Worm (Caenorhabditis elegans) whole organism, L2 larva: ENCODE data around the gene ZK632.14.

Experiments
- C34F6.9 ChIP-seq: fragments of 150-350 bp; optimal IDR thresholded peaks from 2 replicates; lab custom pipeline; 2014; ENCODE audit warnings: missing biosample characterization, missing genetic modification characterization
- F13H6.1 ChIP-seq: sonication (generic microtip); optimal IDR thresholded peaks from 2 replicates; lab custom pipeline; 2016; ENCODE audit warnings: missing genetic modification characterization, missing compliant biosample characterization
- alr-1 ChIP-seq: fragments of 150-350 bp; optimal IDR thresholded peaks from 2 replicates; lab custom pipeline; 2014; ENCODE audit warnings: missing biosample characterization, missing genetic modification characterization
- aly-2 ChIP-seq: fragments of 150-350 bp; optimal IDR thresholded peaks from 2 replicates; lab custom pipeline; 2014; ENCODE audit warnings: missing biosample characterization, missing genetic modification characterization
- ceh-16 ChIP-seq: fragments of 150-350 bp; optimal IDR thresholded peaks from 2 replicates; lab custom pipeline; 2014; ENCODE audit warnings: missing biosample characterization, missing genetic modification characterization
- ceh-82 ChIP-seq: fragments of 150-350 bp; optimal IDR thresholded peaks from 2 replicates; lab custom pipeline; 2014; ENCODE audit warnings: missing biosample characterization, missing genetic modification characterization
- crh-2 ChIP-seq: sonication (generic microtip); optimal IDR thresholded peaks from 2 replicates; lab custom pipeline; 2017; ENCODE audit warnings: missing biosample characterization, missing genetic modification characterization
- dmd-4 ChIP-seq: sonication (generic microtip); optimal IDR thresholded peaks from 2 replicates; lab custom pipeline; 2017; ENCODE audit warnings: missing biosample characterization, missing genetic modification characterization
- elt-1 ChIP-seq: fragments of 150-350 bp; optimal IDR thresholded peaks from 2 replicates; lab custom pipeline; 2014; ENCODE audit warnings: missing biosample characterization, missing genetic modification characterization
- elt-3 ChIP-seq: sonication (generic microtip); optimal IDR thresholded peaks from 2 replicates; lab custom pipeline; 2017; ENCODE audit warnings: missing biosample characterization, missing genetic modification characterization
- fos-1 ChIP-seq: fragments of 150-350 bp; optimal IDR thresholded peaks from 2 replicates; lab custom pipeline; 2014; ENCODE audit warnings: missing biosample characterization, missing genetic modification characterization
- gmeb-1 ChIP-seq: fragments of 150-350 bp; optimal IDR thresholded peaks from 2 replicates; lab custom pipeline; 2014; ENCODE audit warnings: missing biosample characterization, missing genetic modification characterization
- lin-11 ChIP-seq: fragments of 150-350 bp; sonication (generic microtip); optimal IDR thresholded peaks from 2 replicates; lab custom pipeline; 2014; ENCODE audit warnings: missing biosample characterization, missing genetic modification characterization, inconsistent platforms, mixed read lengths
- lin-13 ChIP-seq: fragments of 150-350 bp; optimal IDR thresholded peaks from 2 replicates; lab custom pipeline; 2014; ENCODE audit warnings: missing biosample characterization, missing genetic modification reagents, missing genetic modification characterization
- lin-39 ChIP-seq: fragments of 150-350 bp; optimal IDR thresholded peaks from 2 replicates; lab custom pipeline; 2014; ENCODE audit warnings: missing biosample characterization, missing genetic modification reagents, missing genetic modification characterization
- lsy-2 ChIP-seq, 2 experiments: fragments of 150-350 bp in 1 of 2; sonication (generic microtip) in 1 of 2; optimal IDR thresholded peaks; 2 replicates each; lab custom pipeline; 2014 to 2017; ENCODE audit warnings: missing biosample characterization in 2 of 2, missing genetic modification characterization in 2 of 2
- mab-5 ChIP-seq: fragments of 150-350 bp; optimal IDR thresholded peaks from 2 replicates; lab custom pipeline; 2014; ENCODE audit warnings: missing biosample characterization, missing genetic modification characterization
- mbf-1 ChIP-seq: sonication (generic microtip); optimal IDR thresholded peaks from 2 replicates; lab custom pipeline; 2017; ENCODE audit warnings: missing biosample characterization, missing genetic modification characterization
- mdl-1 ChIP-seq, 2 experiments: fragments of 150-350 bp in 1 of 2; sonication (generic microtip) in 1 of 2; optimal IDR thresholded peaks; 2 replicates each; lab custom pipeline; 2017; ENCODE audit warnings: missing biosample characterization in 2 of 2, missing genetic modification characterization in 2 of 2
- nhr-10 ChIP-seq: sonication (generic microtip); optimal IDR thresholded peaks from 2 replicates; lab custom pipeline; 2017; ENCODE audit warnings: missing biosample characterization, missing genetic modification characterization
- nhr-12 ChIP-seq: fragments of 150-350 bp; optimal IDR thresholded peaks from 2 replicates; lab custom pipeline; 2014; ENCODE audit warnings: missing biosample characterization, missing genetic modification characterization
- nhr-129 ChIP-seq: fragments of 150-350 bp; optimal IDR thresholded peaks from 2 replicates; lab custom pipeline; 2014; ENCODE audit warnings: missing biosample characterization, missing genetic modification characterization
- nhr-21 ChIP-seq: fragments of 150-350 bp; optimal IDR thresholded peaks from 2 replicates; lab custom pipeline; 2014; ENCODE audit warnings: missing biosample characterization, missing genetic modification characterization
- nhr-23 ChIP-seq: fragments of 150-350 bp; optimal IDR thresholded peaks from 2 replicates; lab custom pipeline; 2014; ENCODE audit warnings: missing biosample characterization, missing genetic modification reagents, missing genetic modification characterization
- nhr-25 ChIP-seq: fragments of 150-350 bp; sonication (generic microtip); optimal IDR thresholded peaks from 3 replicates; lab custom pipeline; 2014; ENCODE audit warnings: missing biosample characterization, missing genetic modification characterization
- nhr-6 ChIP-seq: fragments of 150-350 bp; optimal IDR thresholded peaks from 2 replicates; lab custom pipeline; 2014; ENCODE audit warnings: missing biosample characterization, missing genetic modification characterization
- nhr-77 ChIP-seq: fragments of 150-350 bp; optimal IDR thresholded peaks from 2 replicates; lab custom pipeline; 2014; ENCODE audit warnings: missing biosample characterization, missing genetic modification characterization
- sem-4 ChIP-seq: fragments of 150-350 bp; optimal IDR thresholded peaks from 2 replicates; lab custom pipeline; 2014; ENCODE audit warnings: missing biosample characterization, missing genetic modification reagents, missing genetic modification characterization
- sma-3 ChIP-seq: sonication (generic microtip); optimal IDR thresholded peaks from 2 replicates; lab custom pipeline; 2016; ENCODE audit warnings: missing genetic modification reagents, missing genetic modification characterization, missing compliant biosample characterization
- sma-9 ChIP-seq, 2 experiments: fragments of 150-350 bp in 1 of 2; sonication (generic microtip) in 1 of 2; optimal IDR thresholded peaks; 2 replicates each; lab custom pipeline; 2014 to 2016; ENCODE audit warnings: missing genetic modification characterization in 2 of 2, mild to moderate bottlenecking in 1 of 2, missing biosample characterization in 1 of 2, missing compliant biosample characterization in 1 of 2, missing genetic modification reagents in 1 of 2, moderate library complexity in 1 of 2
- snpc-4 ChIP-seq: fragments of 150-350 bp; optimal IDR thresholded peaks from 2 replicates; lab custom pipeline; 2014; ENCODE audit warnings: missing biosample characterization, missing genetic modification characterization
- unc-39 ChIP-seq: fragments of 150-350 bp; optimal IDR thresholded peaks from 2 replicates; lab custom pipeline; 2014; ENCODE audit warnings: missing biosample characterization, missing genetic modification characterization
- unc-62 ChIP-seq: fragments of 150-350 bp; optimal IDR thresholded peaks from 2 replicates; lab custom pipeline; 2014; ENCODE audit warnings: missing biosample characterization, missing genetic modification reagents, missing genetic modification characterization
- ztf-1 ChIP-seq: fragments of 200-800 bp; sonication (Bioruptor generic); conservative IDR thresholded peaks from 2 replicates; pipeline ENCODE4 v1.3.6; 2022; ENCODE audit warnings: missing genetic modification characterization, missing compliant biosample characterization
- ztf-11 ChIP-seq: sonication (generic microtip); optimal IDR thresholded peaks from 2 replicates; lab custom pipeline; 2017; ENCODE audit warnings: missing biosample characterization, missing genetic modification characterization
- ztf-4 ChIP-seq: fragments of 150-350 bp; optimal IDR thresholded peaks from 2 replicates; lab custom pipeline; 2014; ENCODE audit warnings: missing biosample characterization, missing genetic modification characterization

ZK632.14 gene

DNA sequence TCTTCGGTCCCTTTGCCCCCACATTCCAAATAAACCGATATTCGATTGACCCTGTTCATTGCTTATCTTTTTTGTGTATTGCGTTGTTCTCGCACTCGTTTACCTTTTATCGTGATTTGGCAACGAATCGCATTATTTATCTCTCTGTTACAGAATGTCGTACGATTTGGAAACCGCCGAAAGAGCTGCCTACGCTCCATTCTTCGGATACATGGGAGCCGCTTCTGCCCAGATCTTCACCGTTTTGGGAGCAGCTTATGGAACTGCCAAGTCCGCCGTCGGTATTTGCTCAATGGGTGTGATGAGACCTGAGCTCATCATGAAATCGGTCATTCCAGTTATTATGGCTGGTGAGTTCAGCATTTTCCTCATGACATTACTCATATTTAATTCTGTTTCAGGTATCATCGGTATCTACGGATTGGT, 31.2 kb upstream of the ZK632.14 start, which contains the start of gene vha-2:
vha-2 (plus strand) TSS at position 154 of the 426 bp plus-strand sequence.
- TF ChIP-seq fos-1 = peak; percentile 29
- peak; percentile 15 for TF ChIP-seq sma-3
- no peak for TF ChIP-seq ztf-11
- peak; percentile 22 for TF ChIP-seq lin-11
- TF ChIP-seq nhr-129 (tag; lab: Kevin White, UChicago) = peak; percentile 1
- TF ChIP-seq nhr-6 (tag; lab: Kevin White, UChicago) = no peak

DNA sequence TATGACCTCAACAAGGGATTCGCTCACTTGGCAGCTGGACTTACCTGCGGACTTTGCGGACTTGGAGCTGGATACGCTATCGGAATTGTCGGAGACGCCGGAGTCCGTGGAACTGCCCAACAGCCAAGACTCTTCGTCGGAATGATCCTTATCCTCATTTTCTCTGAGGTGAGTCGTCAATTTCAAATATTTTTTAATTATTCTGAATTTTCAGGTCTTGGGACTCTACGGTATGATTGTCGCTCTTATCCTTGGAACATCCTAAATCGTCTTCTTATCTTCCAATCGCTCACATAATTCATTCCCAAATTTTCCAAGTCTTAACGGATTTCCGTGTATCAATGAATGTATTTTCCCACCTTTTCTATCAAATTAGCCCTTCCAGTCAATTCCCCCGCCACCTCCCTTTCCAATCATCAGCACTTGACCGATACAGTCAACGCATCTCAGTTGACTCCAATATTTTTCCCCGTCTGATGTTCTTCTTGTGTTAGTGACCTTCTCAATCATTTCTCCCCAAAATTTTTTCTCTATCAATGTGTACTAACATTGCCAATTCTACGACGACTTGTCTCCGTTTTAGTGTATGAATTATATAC, 30.7 kb upstream of the ZK632.14 start, which contains the start of gene R10E11.6:
R10E11.6 (plus strand) TSS at position 524 of the 599 bp plus-strand sequence.
- no peak for TF ChIP-seq unc-62 (GFP tag; lab: Kevin White, UChicago)
- no peak for TF ChIP-seq nhr-25 (tag; lab: Kevin White, UChicago)
- no peak for TF ChIP-seq sma-9 (GFP tag; optimal IDR thresholded peaks at IDR 0.05; lab: Kevin White, UChicago)
- no peak for TF ChIP-seq sma-9 (tag; optimal IDR thresholded peaks at IDR 0.05; lab: Kevin White, UChicago)
- no peak for TF ChIP-seq F13H6.1 (tag; lab: Kevin White, UChicago)
- TF ChIP-seq nhr-21 (tag; lab: Kevin White, UChicago) = no peak
- TF ChIP-seq nhr-6 (tag; lab: Kevin White, UChicago) = no peak
- TF ChIP-seq lin-39 = no peak
- TF ChIP-seq nhr-10 (tag; lab: Kevin White, UChicago) = no peak
- no peak for TF ChIP-seq snpc-4

DNA sequence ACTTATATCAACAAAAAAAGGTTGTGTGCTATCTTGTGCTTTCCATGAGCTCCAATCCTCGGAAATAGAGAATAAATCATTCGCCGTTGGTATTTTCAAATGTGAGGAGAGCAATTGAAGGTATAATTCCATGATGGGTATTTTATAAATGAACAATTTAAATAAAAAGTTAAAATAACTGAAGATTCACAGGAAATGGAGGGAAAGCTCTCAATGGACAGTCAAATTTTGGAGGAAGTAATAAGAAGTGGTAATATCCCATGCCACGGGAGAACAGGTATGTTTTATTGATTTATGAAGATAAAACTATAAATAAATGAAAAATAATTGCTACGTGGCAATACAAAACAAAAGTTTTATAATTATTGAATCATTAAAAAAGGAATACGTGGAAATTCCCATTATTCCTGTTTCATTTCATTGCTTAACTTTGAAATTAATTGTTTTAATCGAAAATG, 30.1 kb upstream of the ZK632.14 start:
- peak in 1 of 2 experiments; percentile 45 for TF ChIP-seq lsy-2 (tag; optimal IDR thresholded peaks at IDR 0.05; lab: Kevin White, UChicago)
- no peak for TF ChIP-seq alr-1 (tag; lab: Kevin White, UChicago)
- no peak for TF ChIP-seq unc-39 (tag; lab: Kevin White, UChicago)
- TF ChIP-seq ztf-4 (tag; lab: Kevin White, UChicago) = no peak
- TF ChIP-seq lin-13 (GFP tag; lab: Kevin White, UChicago) = peak; percentile 57
- peak; percentile 44 for TF ChIP-seq nhr-25 (tag; lab: Kevin White, UChicago)
- peak; percentile 45 for TF ChIP-seq crh-2 (tag; lab: Kevin White, UChicago)
- TF ChIP-seq nhr-23 (tag; lab: Kevin White, UChicago) = no peak
- TF ChIP-seq snpc-4 = no peak
- TF ChIP-seq elt-1 (tag; lab: Kevin White, UChicago) = no peak
- TF ChIP-seq nhr-77 = no peak
- no peak for TF ChIP-seq ceh-82 (tag; lab: Kevin White, UChicago)
- TF ChIP-seq nhr-21 (tag; lab: Kevin White, UChicago) = peak; percentile 47
- no peak for TF ChIP-seq elt-3 (tag; lab: Kevin White, UChicago)
- no peak for TF ChIP-seq sem-4 (tag; lab: Kevin White, UChicago)
- no peak for TF ChIP-seq ceh-16 (tag; lab: Kevin White, UChicago)
- no peak for TF ChIP-seq F13H6.1 (tag; lab: Kevin White, UChicago)
- TF ChIP-seq mab-5 (tag; lab: Kevin White, UChicago) = no peak
- peak; percentile 27 for TF ChIP-seq sma-9 (GFP tag; optimal IDR thresholded peaks at IDR 0.05; lab: Kevin White, UChicago)
- TF ChIP-seq sma-9 (tag; optimal IDR thresholded peaks at IDR 0.05; lab: Kevin White, UChicago) = no peak
- peak; percentile 25 for TF ChIP-seq sma-3
- TF ChIP-seq ztf-1 = no peak
- TF ChIP-seq gmeb-1 (tag; lab: Kevin White, UChicago) = peak; percentile 44
- TF ChIP-seq dmd-4 = no peak
- no peak for TF ChIP-seq lin-11
- TF ChIP-seq unc-62 (GFP tag; lab: Kevin White, UChicago) = no peak
- TF ChIP-seq, all 48 proteins: peak for 8

DNA sequence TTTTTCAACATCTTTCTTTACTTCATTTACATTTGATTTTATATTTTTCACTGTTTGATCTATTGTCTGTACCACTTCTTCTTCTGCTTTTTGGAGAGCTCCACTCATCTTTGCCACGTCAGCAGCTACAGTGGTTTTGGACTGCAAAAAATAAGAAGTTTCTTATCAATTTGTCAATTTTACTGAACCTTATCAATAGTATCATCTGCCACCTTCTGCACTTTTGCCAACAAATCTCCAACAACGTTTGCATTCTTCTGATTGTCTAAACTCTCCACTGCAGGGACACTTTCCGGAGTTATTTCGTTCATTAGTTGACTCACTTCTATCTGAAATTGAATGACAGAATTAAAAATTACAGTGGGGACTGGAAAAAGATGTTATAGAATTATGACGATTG, 26.5 kb upstream of the ZK632.14 start:
- TF ChIP-seq nhr-25 (tag; lab: Kevin White, UChicago) = no peak
- peak; percentile 84 for TF ChIP-seq crh-2 (tag; lab: Kevin White, UChicago)
- no peak for TF ChIP-seq nhr-6 (tag; lab: Kevin White, UChicago)
- TF ChIP-seq fos-1 = peak; percentile 95

DNA sequence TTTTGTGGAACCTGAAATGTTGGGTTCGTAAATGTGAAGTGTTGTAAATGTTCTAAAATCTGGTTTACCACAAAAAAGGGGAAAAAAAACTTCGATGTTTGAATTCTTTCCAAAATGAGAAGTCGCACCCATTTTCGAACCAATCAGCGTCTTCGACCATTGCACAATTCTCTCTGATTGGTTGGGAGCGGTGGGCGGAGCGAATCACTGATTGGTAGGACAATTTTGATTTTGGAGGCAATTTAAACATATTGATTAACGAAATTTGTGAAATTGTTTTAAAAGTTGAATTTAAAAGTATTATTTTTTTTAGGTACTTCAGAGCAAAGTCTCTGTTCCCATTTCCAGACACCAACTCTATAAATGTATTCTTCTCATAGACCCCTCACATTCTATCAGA, 24.2 kb upstream of the ZK632.14 start:
- TF ChIP-seq mbf-1 (tag; lab: Kevin White, UChicago) = no peak
- TF ChIP-seq aly-2 (tag; lab: Kevin White, UChicago) = no peak
- no peak for TF ChIP-seq mdl-1 (tag; optimal IDR thresholded peaks at IDR 0.05; lab: Kevin White, UChicago)
- no peak for TF ChIP-seq C34F6.9 (tag; lab: Kevin White, UChicago)
- no peak for TF ChIP-seq elt-1 (tag; lab: Kevin White, UChicago)
- no peak for TF ChIP-seq nhr-10 (tag; lab: Kevin White, UChicago)
- no peak for TF ChIP-seq crh-2 (tag; lab: Kevin White, UChicago)
- TF ChIP-seq lin-11 = no peak
- no peak for TF ChIP-seq nhr-77
- no peak for TF ChIP-seq ztf-11
- TF ChIP-seq nhr-12 (tag; lab: Kevin White, UChicago) = no peak
- no peak for TF ChIP-seq dmd-4
